Fruit fly (Drosophila melanogaster) whole organism, embryonic: ENCODE measurements around the gene CG31219.

Experiments
- Adf1 ChIP-seq: fragments of 200-800 bp; sonication (Bioruptor generic); IDR thresholded peaks from 2 replicates; pipeline ENCODE4 v1.3.6; 2022; ENCODE audit warnings: missing biosample characterization, missing genetic modification characterization
- Antp ChIP-seq: fragments of 200-800 bp; sonication (Bioruptor generic); optimal IDR thresholded peaks from 3 replicates; lab custom pipeline; 2016; ENCODE audit warnings: missing biosample characterization, missing genetic modification characterization
- B-H1 ChIP-seq: fragments of 200-800 bp; sonication (Bioruptor generic); IDR thresholded peaks from 3 replicates; pipeline ENCODE4 v1.3.6; 2022; ENCODE audit warnings: missing biosample characterization, missing genetic modification characterization
- BtbVII ChIP-seq: fragments of 200-800 bp; sonication (Bioruptor generic); optimal IDR thresholded peaks from 3 replicates; lab custom pipeline; 2017; ENCODE audit warnings: missing biosample characterization, mild to moderate bottlenecking, missing genetic modification characterization
- Bteb2 ChIP-seq: fragments of 200-800 bp; sonication (Bioruptor generic); optimal IDR thresholded peaks from 2 replicates; lab custom pipeline; 2016; ENCODE audit warnings: missing biosample characterization, missing genetic modification characterization
- CG10959 ChIP-seq: fragments of 200-800 bp; sonication (Bioruptor generic); IDR thresholded peaks from 2 replicates; pipeline ENCODE4 v1.3.6; 2022; ENCODE audit warnings: missing biosample characterization, missing genetic modification characterization
- CG11247 ChIP-seq: fragments of 200-800 bp; sonication (Bioruptor generic); IDR thresholded peaks from 2 replicates; pipeline ENCODE4 v1.3.6; 2022; ENCODE audit warnings: missing biosample characterization, missing genetic modification characterization
- CG11456 ChIP-seq: fragments of 200-800 bp; sonication (Bioruptor generic); IDR thresholded peaks from 3 replicates; pipeline ENCODE4 v1.3.6; 2022; ENCODE audit warnings: missing biosample characterization, missing genetic modification characterization
- CG12155 ChIP-seq: fragments of 200-800 bp; sonication (Bioruptor generic); optimal IDR thresholded peaks from 3 replicates; lab custom pipeline; 2016; ENCODE audit warnings: missing biosample characterization, missing genetic modification characterization
- CG12236 ChIP-seq: fragments of 200-800 bp; sonication (Bioruptor generic); optimal IDR thresholded peaks from 2 replicates; lab custom pipeline; 2016; ENCODE audit warnings: missing biosample characterization, missing genetic modification characterization
- CG13624 ChIP-seq: fragments of 200-800 bp; sonication (Bioruptor generic); optimal IDR thresholded peaks from 2 replicates; lab custom pipeline; 2016; ENCODE audit warnings: missing biosample characterization, missing genetic modification characterization
- CG14441 ChIP-seq: fragments of 200-800 bp; sonication (Bioruptor generic); IDR thresholded peaks from 2 replicates; pipeline ENCODE4 v1.3.6; 2022; ENCODE audit warnings: missing biosample characterization, missing genetic modification characterization
- CG14667 ChIP-seq: fragments of 200-800 bp; sonication (Bioruptor generic); IDR thresholded peaks from 2 replicates; pipeline ENCODE4 v1.3.6; 2022; ENCODE audit warnings: missing biosample characterization, missing genetic modification characterization
- CG1602 ChIP-seq: fragments of 200-800 bp; sonication (Bioruptor generic); optimal IDR thresholded peaks from 3 replicates; lab custom pipeline; 2016; ENCODE audit warnings: missing biosample characterization, missing genetic modification characterization
- CG1647 ChIP-seq: fragments of 200-800 bp; sonication (Bioruptor generic); optimal IDR thresholded peaks from 3 replicates; lab custom pipeline; 2016; ENCODE audit warnings: missing biosample characterization, missing genetic modification characterization
- CG17612 ChIP-seq: fragments of 200-800 bp; sonication (Bioruptor generic); IDR thresholded peaks from 2 replicates; pipeline ENCODE4 v1.3.6; 2022; ENCODE audit warnings: missing biosample characterization, missing genetic modification characterization
- CG18476 ChIP-seq: fragments of 200-800 bp; sonication (Bioruptor generic); optimal IDR thresholded peaks from 2 replicates; lab custom pipeline; 2016; ENCODE audit warnings: missing biosample characterization, mild to moderate bottlenecking, missing genetic modification characterization
- CG31365 ChIP-seq: fragments of 200-800 bp; sonication (Bioruptor generic); optimal IDR thresholded peaks from 2 replicates; lab custom pipeline; 2018; ENCODE audit warnings: missing biosample characterization, mild to moderate bottlenecking, missing genetic modification characterization
- CG34224 ChIP-seq: fragments of 200-800 bp; sonication (Bioruptor generic); IDR thresholded peaks from 3 replicates; pipeline ENCODE4 v1.3.6; 2022; ENCODE audit warnings: missing biosample characterization, missing genetic modification characterization; ENCODE audit not compliant: partially characterized antibody
- CG3726 ChIP-seq: fragments of 200-800 bp; sonication (Bioruptor generic); IDR thresholded peaks from 3 replicates; pipeline ENCODE4, ENCODE4 v1.3.6; 2022; ENCODE audit warnings: missing biosample characterization, missing genetic modification characterization
- CG4360 ChIP-seq: fragments of 200-800 bp; sonication (Bioruptor generic); IDR thresholded peaks from 2 replicates; pipeline ENCODE4 v1.3.6; 2022; ENCODE audit warnings: missing biosample characterization, missing genetic modification characterization
- CG4854 ChIP-seq: fragments of 200-800 bp; sonication (Bioruptor generic); optimal IDR thresholded peaks from 2 replicates; lab custom pipeline; 2016; ENCODE audit warnings: missing biosample characterization, missing genetic modification characterization, inconsistent platforms
- CG6683 ChIP-seq: fragments of 200-800 bp; sonication (Bioruptor generic); optimal IDR thresholded peaks from 2 replicates; lab custom pipeline; 2017; ENCODE audit warnings: missing biosample characterization, mild to moderate bottlenecking, missing genetic modification characterization, missing genetic modification reagents
- CG6689 ChIP-seq: fragments of 200-800 bp; sonication (Bioruptor generic); IDR thresholded peaks from 2 replicates; pipeline ENCODE4 v1.3.6; 2022; ENCODE audit warnings: missing biosample characterization, missing genetic modification characterization
- CG9609 ChIP-seq: fragments of 200-800 bp; sonication (Bioruptor generic); optimal IDR thresholded peaks from 3 replicates; lab custom pipeline; 2016; ENCODE audit warnings: missing biosample characterization, missing genetic modification characterization
- CG9727 ChIP-seq: fragments of 200-800 bp; sonication (Bioruptor generic); optimal IDR thresholded peaks from 3 replicates; lab custom pipeline; 2017; ENCODE audit warnings: missing biosample characterization, mild to moderate bottlenecking, missing genetic modification characterization
- Dad ChIP-seq: fragments of 200-800 bp; sonication (Bioruptor generic); optimal IDR thresholded peaks from 3 replicates; lab custom pipeline; 2016; ENCODE audit warnings: missing biosample characterization, missing genetic modification characterization
- Gug ChIP-seq: fragments of 200-800 bp; sonication (Bioruptor generic); IDR thresholded peaks from 4 replicates; pipeline ENCODE4 v1.3.6; 2022; ENCODE audit warnings: missing biosample characterization, missing genetic modification characterization
- H2.0 ChIP-seq: fragments of 200-800 bp; sonication (Bioruptor generic); IDR thresholded peaks from 2 replicates; pipeline ENCODE4 v1.3.6; 2022; ENCODE audit warnings: missing biosample characterization, missing genetic modification characterization
- HHEX ChIP-seq: fragments of 200-800 bp; sonication (Bioruptor generic); optimal IDR thresholded peaks from 3 replicates; lab custom pipeline; 2017; ENCODE audit warnings: missing biosample characterization, mild to moderate bottlenecking, missing genetic modification characterization, missing genetic modification reagents
- HLH3B ChIP-seq: fragments of 200-800 bp; sonication (Bioruptor generic); IDR thresholded peaks from 2 replicates; pipeline ENCODE4 v1.3.6; 2022; ENCODE audit warnings: missing biosample characterization, missing genetic modification characterization
- HLHmδ ChIP-seq: fragments of 200-800 bp; sonication (Bioruptor generic); optimal IDR thresholded peaks from 2 replicates; lab custom pipeline; 2018; ENCODE audit warnings: missing biosample characterization, mild to moderate bottlenecking, missing genetic modification characterization, moderate library complexity
- Oaz ChIP-seq: fragments of 200-800 bp; sonication (Bioruptor generic); IDR thresholded peaks from 2 replicates; pipeline ENCODE4 v1.3.6; 2022; ENCODE audit warnings: missing biosample characterization, missing genetic modification characterization
- PHDP ChIP-seq: fragments of 200-800 bp; sonication (Bioruptor generic); optimal IDR thresholded peaks from 3 replicates; lab custom pipeline; 2018; ENCODE audit warnings: missing biosample characterization, mild to moderate bottlenecking, missing genetic modification characterization, moderate library complexity
- Ptx1 ChIP-seq: fragments of 200-800 bp; sonication (Bioruptor generic); IDR thresholded peaks from 2 replicates; pipeline ENCODE4 v1.3.6; 2022; ENCODE audit warnings: missing biosample characterization, missing genetic modification characterization
- Rfx ChIP-seq: fragments of 200-800 bp; sonication (Bioruptor generic); IDR thresholded peaks from 2 replicates; pipeline ENCODE4 v1.3.6; 2022; ENCODE audit warnings: missing biosample characterization, missing genetic modification characterization
- Rx ChIP-seq: fragments of 200-800 bp; sonication (Bioruptor generic); IDR thresholded peaks from 2 replicates; pipeline ENCODE4 v1.3.6; 2022; ENCODE audit warnings: missing biosample characterization, missing genetic modification characterization
- Sox102F ChIP-seq: fragments of 200-800 bp; sonication (Bioruptor generic); optimal IDR thresholded peaks from 2 replicates; lab custom pipeline; 2018; ENCODE audit warnings: missing biosample characterization, mild to moderate bottlenecking, missing genetic modification characterization, moderate library complexity
- TFAM ChIP-seq: fragments of 200-800 bp; sonication (Bioruptor generic); optimal IDR thresholded peaks from 2 replicates; lab custom pipeline; 2017; ENCODE audit warnings: missing biosample characterization, missing genetic modification characterization, inconsistent platforms
- amos ChIP-seq: fragments of 200-800 bp; sonication (Bioruptor generic); IDR thresholded peaks from 2 replicates; pipeline ENCODE4 v1.3.6; 2022; ENCODE audit warnings: missing biosample characterization, missing genetic modification characterization; ENCODE audit not compliant: partially characterized antibody
- ci ChIP-seq: fragments of 200-800 bp; sonication (Bioruptor generic); IDR thresholded peaks from 3 replicates; pipeline ENCODE4 v1.3.6; 2022; ENCODE audit warnings: missing biosample characterization, missing genetic modification characterization
- dan ChIP-seq: fragments of 200-800 bp; sonication (Bioruptor generic); IDR thresholded peaks from 2 replicates; pipeline ENCODE4 v1.3.6; 2022; ENCODE audit warnings: missing biosample characterization, missing genetic modification characterization
- hkb ChIP-seq, 2 experiments: fragments of 200-800 bp in 1 of 2; fragments of >200 bp in 1 of 2; sonication (Bioruptor generic) in 1 of 2; IDR thresholded peaks in 1 of 2; optimal IDR thresholded peaks in 1 of 2; 2 replicates each; pipeline versions ENCODE4 v1.3.6 to Lab custom; 2017 to 2022; ENCODE audit warnings: missing biosample characterization in 1 of 2, missing genetic modification characterization in 1 of 2
- hth ChIP-seq: fragments of >200 bp; optimal IDR thresholded peaks from 2 replicates; lab custom pipeline; 2017; ENCODE audit warnings: inconsistent platforms
- jing ChIP-seq: fragments of 200-800 bp; sonication (Bioruptor generic); optimal IDR thresholded peaks from 2 replicates; lab custom pipeline; 2018; ENCODE audit warnings: missing biosample characterization, mild to moderate bottlenecking, missing genetic modification characterization
- lilli ChIP-seq: fragments of 200-800 bp; sonication (Bioruptor generic); optimal IDR thresholded peaks from 3 replicates; lab custom pipeline; 2016; ENCODE audit warnings: missing biosample characterization, missing genetic modification characterization
- mld ChIP-seq: fragments of 200-800 bp; sonication (Bioruptor generic); IDR thresholded peaks from 3 replicates; pipeline ENCODE4 v1.3.6; 2022; ENCODE audit warnings: missing biosample characterization, missing genetic modification characterization; ENCODE audit not compliant: partially characterized antibody
- org-1 ChIP-seq: fragments of 200-800 bp; sonication (Bioruptor generic); optimal IDR thresholded peaks from 2 replicates; lab custom pipeline; 2017; ENCODE audit warnings: missing biosample characterization, missing genetic modification characterization
- ro ChIP-seq: fragments of 200-800 bp; sonication (Bioruptor generic); IDR thresholded peaks from 2 replicates; pipeline ENCODE4 v1.3.6; 2022; ENCODE audit warnings: missing biosample characterization, missing genetic modification characterization
- slbo ChIP-seq: fragments of 200-800 bp; sonication (Bioruptor generic); IDR thresholded peaks from 2 replicates; pipeline ENCODE4 v1.3.6; 2022; ENCODE audit warnings: missing biosample characterization, missing genetic modification characterization
- tna ChIP-seq: fragments of 200-800 bp; sonication (Bioruptor generic); IDR thresholded peaks from 2 replicates; pipeline ENCODE4 v1.3.6; 2022; ENCODE audit warnings: missing biosample characterization, missing genetic modification characterization; ENCODE audit not compliant: partially characterized antibody
- z ChIP-seq: fragments of 200-800 bp; sonication (Bioruptor generic); IDR thresholded peaks from 3 replicates; pipeline ENCODE4 v1.3.6; 2022; ENCODE audit warnings: missing biosample characterization, missing genetic modification characterization
- zen2 ChIP-seq: fragments of 200-800 bp; sonication (Bioruptor generic); IDR thresholded peaks from 3 replicates; pipeline ENCODE4 v1.3.6; 2022; ENCODE audit warnings: missing biosample characterization, missing genetic modification characterization; ENCODE audit not compliant: partially characterized antibody

The CG31219 gene

DNA sequence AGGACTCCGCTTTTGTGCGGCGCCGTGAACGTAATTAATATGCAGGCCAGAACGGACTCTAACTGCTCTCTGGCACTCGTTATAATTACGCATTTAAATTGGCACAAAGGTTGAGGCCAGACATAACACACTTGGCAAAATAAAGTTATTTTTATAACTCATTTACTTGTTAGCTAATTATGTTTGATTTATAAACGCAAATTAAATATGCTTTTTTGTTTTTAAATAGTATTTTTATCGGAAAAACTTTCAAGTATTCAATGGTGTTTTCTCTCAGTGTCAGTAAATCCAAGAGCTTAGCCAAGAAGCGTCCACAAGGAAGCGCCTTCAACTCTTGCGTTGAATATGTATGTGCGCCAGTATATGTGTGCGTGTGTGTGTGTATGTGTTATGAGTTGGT, 22.1 kb downstream of the CG31219 start (continued):
- TF ChIP-seq CG17612 = no peak
- TF ChIP-seq CG3726 (GFP tag; lab: Robert Waterston, UW) = no peak
- TF ChIP-seq CG6689 (GFP tag; lab: Robert Waterston, UW) = no peak
- TF ChIP-seq HHEX = no peak
- TF ChIP-seq HLH3B (GFP tag; lab: Robert Waterston, UW) = no peak
- TF ChIP-seq CG31365 (tag; lab: Kevin White, UChicago) = no peak
- TF ChIP-seq jing (GFP tag; lab: Kevin White, UChicago) = no peak
- TF ChIP-seq ci (GFP tag; lab: Robert Waterston, UW) = no peak
- no peak for TF ChIP-seq Bteb2
- no peak for TF ChIP-seq CG14667 (GFP tag; lab: Robert Waterston, UW)
- TF ChIP-seq CG11456 (GFP tag; lab: Robert Waterston, UW) = no peak
- no peak for TF ChIP-seq zen2 (GFP tag; lab: Robert Waterston, UW)
- no peak for TF ChIP-seq B-H1 (GFP tag; lab: Robert Waterston, UW)
- TF ChIP-seq CG1602 (GFP tag; lab: Kevin White, UChicago) = no peak
- TF ChIP-seq hth (lab: Kevin White, UChicago) = no peak
- no peak for TF ChIP-seq CG34224 (GFP tag; lab: Robert Waterston, UW)
- TF ChIP-seq H2.0 (GFP tag; lab: Robert Waterston, UW) = no peak
- TF ChIP-seq Dad = no peak
- no peak for TF ChIP-seq amos (GFP tag; lab: Robert Waterston, UW)
- TF ChIP-seq CG4854 (GFP tag; lab: Kevin White, UChicago) = no peak
- no peak for TF ChIP-seq dan (GFP tag; lab: Robert Waterston, UW)
- no peak for TF ChIP-seq CG6683 (GFP tag; lab: Kevin White, UChicago)
- TF ChIP-seq hkb (optimal IDR thresholded peaks at IDR 0.05; lab: Kevin White, UChicago) = no peak
- no peak for TF ChIP-seq hkb (GFP tag; IDR thresholded peaks at IDR 0.05; lab: Robert Waterston, UW)
- TF ChIP-seq tna (GFP tag; lab: Robert Waterston, UW) = no peak
- TF ChIP-seq slbo (GFP tag; lab: Robert Waterston, UW) = peak; percentile 41; the same call in 1 of the 2 replicates
- TF ChIP-seq z (GFP tag; lab: Robert Waterston, UW) = no peak
- TF ChIP-seq Rx (GFP tag; lab: Robert Waterston, UW) = no peak
- TF ChIP-seq mld (GFP tag; lab: Robert Waterston, UW) = no peak
- no peak for TF ChIP-seq TFAM
- no peak for TF ChIP-seq CG12155 (GFP tag; lab: Kevin White, UChicago)
- no peak for TF ChIP-seq CG9727 (GFP tag; lab: Kevin White, UChicago)
- TF ChIP-seq lilli (GFP tag; lab: Kevin White, UChicago) = peak; percentile 18
- TF ChIP-seq Gug (GFP tag; lab: Robert Waterston, UW) = no peak
- no peak for TF ChIP-seq Adf1 (GFP tag; lab: Robert Waterston, UW)
- TF ChIP-seq ro (GFP tag; lab: Robert Waterston, UW) = no peak
- no peak for TF ChIP-seq CG4360
- no peak for TF ChIP-seq CG14441
- no peak for TF ChIP-seq CG1647 (GFP tag; lab: Kevin White, UChicago)
- TF ChIP-seq CG13624 (GFP tag; lab: Kevin White, UChicago) = no peak
- TF ChIP-seq org-1 (GFP tag; lab: Kevin White, UChicago) = no peak
- peak; percentile 5 for TF ChIP-seq PHDP (tag; lab: Kevin White, UChicago)
- 0 out of 2 replicates have a peak, but pooled peaks have one; percentile 5 for TF ChIP-seq Rfx
- no peak for TF ChIP-seq CG9609
- TF ChIP-seq CG18476 (GFP tag; lab: Kevin White, UChicago) = no peak
- peak; percentile 27; the same call in 1 of the 2 replicates for TF ChIP-seq Ptx1 (GFP tag; lab: Robert Waterston, UW)
- TF ChIP-seq CG12236 = no peak
- TF ChIP-seq Oaz (GFP tag; lab: Robert Waterston, UW) = no peak
- no peak for TF ChIP-seq BtbVII (GFP tag; lab: Kevin White, UChicago)
- no peak for TF ChIP-seq HLHmδ (GFP tag; lab: Kevin White, UChicago)
- peak; percentile 8 for TF ChIP-seq Sox102F (GFP tag; lab: Kevin White, UChicago)
- TF ChIP-seq CG10959 (GFP tag; lab: Robert Waterston, UW) = no peak
- no peak for TF ChIP-seq CG11247 (GFP tag; lab: Robert Waterston, UW)
- TF ChIP-seq Antp (GFP tag; lab: Kevin White, UChicago) = no peak
